Worm (Caenorhabditis elegans) whole organism, mixed stage, embryonic: Measurements from ENCODE around the gene K03H1.9.

ENCODE experiments used
- ceh-43 ChIP-seq: fragments of 200-800 bp; sonication (Bioruptor generic); optimal IDR thresholded peaks from 2 replicates; lab custom pipeline; 2018; ENCODE audit warnings: mild to moderate bottlenecking, missing genetic modification characterization, moderate library complexity, missing compliant biosample characterization
- ceh-83 ChIP-seq: fragments of 200-800 bp; sonication (Bioruptor generic); optimal IDR thresholded peaks from 2 replicates; lab custom pipeline; 2018; ENCODE audit warnings: mild to moderate bottlenecking, missing genetic modification characterization, missing compliant biosample characterization
- elt-1 ChIP-seq: sonication (generic microtip); optimal IDR thresholded peaks from 2 replicates; lab custom pipeline; 2017; ENCODE audit warnings: missing genetic modification characterization, mild to moderate bottlenecking, missing compliant biosample characterization, antibody characterized with exemption, moderate library complexity, borderline replicate concordance; ENCODE audit not compliant: insufficient read depth
- ham-2 ChIP-seq: fragments of 200-800 bp; sonication (Bioruptor generic); optimal IDR thresholded peaks from 2 replicates; lab custom pipeline; 2018; ENCODE audit warnings: mild to moderate bottlenecking, missing genetic modification characterization, missing compliant biosample characterization
- nhr-12 ChIP-seq: fragments of 150-350 bp; optimal IDR thresholded peaks from 2 replicates; lab custom pipeline; 2014; ENCODE audit warnings: missing biosample characterization, missing genetic modification characterization
- nhr-28 ChIP-seq: fragments of 150-350 bp; optimal IDR thresholded peaks from 2 replicates; lab custom pipeline; 2014; ENCODE audit warnings: missing biosample characterization, missing genetic modification characterization
- nhr-76 ChIP-seq: sonication (generic microtip); optimal IDR thresholded peaks from 2 replicates; lab custom pipeline; 2017; ENCODE audit warnings: missing biosample characterization, missing genetic modification characterization
- unc-62 ChIP-seq: fragments of 150-350 bp; optimal IDR thresholded peaks from 2 replicates; lab custom pipeline; 2014; ENCODE audit warnings: missing biosample characterization, missing genetic modification reagents, missing genetic modification characterization

DNA sequence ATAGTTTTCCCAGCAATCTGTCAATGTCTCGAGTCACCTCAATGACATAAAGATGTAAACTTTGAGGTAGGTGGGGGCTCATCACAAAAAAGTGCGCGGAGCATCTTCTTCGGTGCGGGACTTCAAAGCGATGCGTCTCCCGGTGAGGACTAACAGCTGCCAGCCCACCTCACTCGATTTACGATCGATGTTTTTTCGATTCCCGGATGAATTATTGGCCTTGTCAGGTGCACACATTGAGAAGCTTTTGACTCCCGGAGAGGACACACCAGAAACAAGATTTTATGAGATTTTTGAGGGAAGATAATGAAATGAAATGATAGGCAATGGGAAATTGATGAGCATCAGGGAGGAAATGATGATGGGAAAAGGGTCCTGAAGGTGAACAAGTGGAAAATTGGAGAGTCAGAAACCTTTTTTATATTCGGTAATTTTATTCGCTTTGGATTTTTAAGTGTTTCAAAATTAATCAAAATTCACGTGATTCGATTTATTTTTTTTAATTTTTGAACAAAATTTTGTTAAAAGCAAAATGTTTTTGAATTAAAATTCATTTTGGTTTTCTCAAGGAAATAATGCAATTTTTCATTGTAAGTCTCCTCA, 45.6 kb upstream of the K03H1.9 start, which contains the start of gene C05B5.12:
- no peak for TF ChIP-seq ceh-43 (GFP tag; lab: Kevin White, UChicago)
- no peak for TF ChIP-seq nhr-28 (tag; lab: Kevin White, UChicago)
- TF ChIP-seq ham-2 (GFP tag; lab: Kevin White, UChicago), result no peak
- no peak for TF ChIP-seq nhr-76 (tag; lab: Kevin White, UChicago)
- TF ChIP-seq elt-1, result no peak
- TF ChIP-seq unc-62, result peak; percentile 81
- TF ChIP-seq ceh-83 (GFP tag; lab: Kevin White, UChicago), result no peak
- no peak for TF ChIP-seq nhr-12 (tag; lab: Kevin White, UChicago)
